Fruit fly (Drosophila melanogaster): ENCODE data around the gene Tom40.

Gene Tom40

DNA sequence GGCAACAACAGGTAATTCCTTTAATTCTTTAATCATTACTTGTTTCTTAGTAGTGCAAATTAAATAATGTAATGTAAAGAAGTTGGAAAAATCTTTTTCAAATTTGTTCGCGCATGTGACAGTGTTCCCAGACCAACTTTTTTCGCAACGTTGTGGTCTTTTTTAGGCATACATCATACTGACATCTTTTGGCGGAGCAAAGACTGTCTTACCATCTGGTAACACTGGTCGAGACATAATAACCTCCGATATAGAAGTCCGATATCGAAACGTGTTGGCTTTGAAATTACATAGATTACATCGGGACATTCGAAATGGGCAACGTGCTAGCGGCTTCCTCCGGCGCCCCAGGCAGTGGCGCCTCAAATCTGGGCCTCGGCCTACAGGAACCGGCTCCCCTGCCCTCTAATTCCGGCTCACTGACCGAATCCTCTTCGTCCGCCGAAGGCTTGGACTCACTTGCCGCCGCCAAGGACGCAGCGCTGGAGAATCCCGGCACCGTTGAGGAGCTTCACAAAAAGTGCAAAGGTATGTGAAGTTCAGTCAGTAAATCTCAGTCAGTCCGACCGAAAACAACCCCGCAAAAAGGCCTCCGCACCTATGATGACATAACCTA lies 571 bp downstream of the Tom40 start:
- TF ChIP-seq bab1 (GFP tag; optimal IDR thresholded peaks at IDR 0.05) (peak; percentile 29), Hr96 (GFP tag; optimal IDR thresholded peaks at IDR 0.05) (no peak), CG14711 (tag; optimal IDR thresholded peaks at IDR 0.05) (peak; percentile 17), Mnt (GFP tag; optimal IDR thresholded peaks at IDR 0.05) (peak; percentile 54), CG7101 (tag; optimal IDR thresholded peaks at IDR 0.05) (peak; percentile 20), Crg-1 (GFP tag; optimal IDR thresholded peaks at IDR 0.05) (no peak)

DNA sequence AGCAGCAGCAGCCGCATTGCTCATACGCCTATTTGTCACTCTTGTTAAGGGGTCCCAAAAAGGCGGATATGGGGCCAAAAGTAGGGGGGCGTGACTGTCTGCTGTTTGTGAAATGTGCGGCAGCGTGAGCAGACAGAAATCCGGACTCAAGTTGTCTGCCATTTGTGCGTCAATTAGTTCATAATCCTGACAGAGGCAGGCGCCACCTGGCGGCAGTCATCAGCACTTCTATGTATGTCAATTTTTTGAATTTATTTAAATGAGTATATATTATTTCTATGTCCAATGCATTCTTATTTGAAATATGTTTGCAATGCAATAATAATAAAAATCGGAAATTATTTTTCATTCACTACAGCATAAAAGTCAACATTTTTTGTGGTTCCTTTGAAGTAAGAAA lies 7.3 kb downstream of the Tom40 start:
- TF ChIP-seq CG11617 (GFP tag; optimal IDR thresholded peaks at IDR 0.05), result no peak
- no peak for TF ChIP-seq CG33017 (tag; optimal IDR thresholded peaks at IDR 0.05)
- TF ChIP-seq kay (GFP tag; ENCODE audit: borderline replicate concordance), result no peak
- TF ChIP-seq CG7101 (tag; optimal IDR thresholded peaks at IDR 0.05), result no peak
- no peak for TF ChIP-seq pad (GFP tag; optimal IDR thresholded peaks at IDR 0.05)
- no peak for TF ChIP-seq cnc (optimal IDR thresholded peaks at IDR 0.05)
- no peak for TF ChIP-seq Clk (GFP tag; optimal IDR thresholded peaks at IDR 0.05)
- no peak for TF ChIP-seq CG14711 (tag; optimal IDR thresholded peaks at IDR 0.05)
- TF ChIP-seq CG1620 (GFP tag; optimal IDR thresholded peaks at IDR 0.05), result no peak
- TF ChIP-seq Hr96 (GFP tag; optimal IDR thresholded peaks at IDR 0.05), result no peak
- no peak for TF ChIP-seq toe (GFP tag; optimal IDR thresholded peaks at IDR 0.05)
- no peak for TF ChIP-seq CG12768 (GFP tag; optimal IDR thresholded peaks at IDR 0.05)
- TF ChIP-seq CG5204 (GFP tag; optimal IDR thresholded peaks at IDR 0.05), result no peak

DNA sequence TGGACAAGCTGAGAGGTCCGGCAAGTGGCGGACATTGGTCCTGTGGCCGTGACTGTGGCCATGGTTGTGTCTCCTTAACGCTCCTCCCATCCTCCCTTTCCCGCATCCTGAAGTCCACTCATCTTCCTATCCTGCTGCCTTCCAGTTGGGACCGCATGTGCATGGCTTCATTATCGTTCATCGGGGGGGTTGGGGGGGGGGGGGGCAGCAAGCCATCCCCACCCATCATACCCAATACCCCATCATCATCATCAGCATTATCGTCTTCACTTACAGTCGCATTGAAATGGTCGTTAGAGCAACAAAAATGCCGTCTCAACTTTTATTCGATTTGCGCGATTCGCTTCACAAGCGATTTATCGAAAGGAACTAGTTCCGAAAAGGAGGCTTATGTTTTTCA lies 9.6 kb downstream of the Tom40 start:
- no peak for TF ChIP-seq Crg-1 (GFP tag; optimal IDR thresholded peaks at IDR 0.05)
- no peak for TF ChIP-seq pad (GFP tag; optimal IDR thresholded peaks at IDR 0.05)
- no peak for TF ChIP-seq kay (GFP tag; ENCODE audit: borderline replicate concordance)
- TF ChIP-seq CG12768 (GFP tag; optimal IDR thresholded peaks at IDR 0.05), result no peak
- TF ChIP-seq CG1620 (GFP tag; optimal IDR thresholded peaks at IDR 0.05), result no peak
- TF ChIP-seq CG7101 (tag; optimal IDR thresholded peaks at IDR 0.05), result no peak

DNA sequence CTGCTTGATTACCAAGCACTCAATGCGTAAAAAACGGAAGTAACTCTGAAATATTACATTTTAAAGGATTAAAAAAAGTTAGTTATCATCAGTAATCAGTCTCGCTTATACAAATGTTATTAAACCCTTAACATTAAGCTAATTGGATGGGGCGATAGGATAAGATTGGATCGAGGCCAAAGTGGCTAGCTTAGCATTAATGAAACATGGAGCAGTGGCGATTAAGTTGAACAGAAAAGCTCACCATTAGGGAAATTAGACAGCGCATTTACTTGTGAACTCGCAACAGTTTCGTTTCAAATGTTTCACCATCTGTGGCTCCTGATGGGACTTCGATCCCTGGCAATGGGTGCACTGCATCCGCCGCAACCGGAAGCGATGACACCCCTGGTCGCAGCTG lies 28.0 kb downstream of the Tom40 start, which contains the start of gene Ir7a:
TSS of gene Ir7a (plus strand) at position 301 of the 400 bp plus-strand sequence.
- TF ChIP-seq toe (GFP tag; optimal IDR thresholded peaks at IDR 0.05) (no peak), bab1 (GFP tag; optimal IDR thresholded peaks at IDR 0.05) (no peak), CG7101 (tag; optimal IDR thresholded peaks at IDR 0.05) (no peak), CG7045 (GFP tag; optimal IDR thresholded peaks at IDR 0.05) (no peak), Crg-1 (GFP tag; optimal IDR thresholded peaks at IDR 0.05) (no peak), CG14711 (tag; optimal IDR thresholded peaks at IDR 0.05) (no peak), CG33017 (tag; optimal IDR thresholded peaks at IDR 0.05) (no peak), CG1620 (GFP tag; optimal IDR thresholded peaks at IDR 0.05) (no peak)

DNA sequence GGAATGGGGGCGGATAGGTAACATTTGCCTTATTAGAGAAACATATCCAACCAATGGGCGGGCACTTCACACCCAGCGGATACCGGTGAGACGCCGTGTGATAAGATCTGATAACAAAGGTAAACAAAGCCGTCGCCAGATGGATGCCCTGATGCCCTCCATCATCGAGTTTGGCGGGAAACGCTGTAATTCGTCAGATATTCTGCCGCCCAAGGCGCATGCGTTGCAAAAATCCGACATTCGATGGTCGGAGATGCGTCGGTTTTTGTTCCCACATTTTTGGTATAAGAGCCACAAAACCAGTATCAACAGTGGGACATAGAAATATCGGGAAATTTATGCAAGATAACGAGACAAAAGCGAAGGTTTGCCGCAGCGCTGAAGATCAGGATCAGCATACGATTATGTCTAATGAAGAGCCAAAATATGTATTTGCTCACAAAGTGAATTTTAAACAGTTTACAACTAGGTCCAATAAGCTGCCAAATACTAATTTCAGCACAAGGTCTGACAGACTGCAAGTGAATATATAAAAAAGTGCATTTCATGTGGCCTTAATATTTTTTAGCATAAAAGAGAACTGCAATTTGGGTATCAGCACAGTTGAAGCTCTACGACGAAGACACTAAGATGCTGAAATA lies 31.6 kb downstream of the Tom40 start, which contains the start of gene CG34338:
TSS of gene CG34338 (plus strand) at position 591 of the 641 bp plus-strand sequence.
- TF ChIP-seq CG1620 (GFP tag; optimal IDR thresholded peaks at IDR 0.05), result no peak
- TF ChIP-seq CG7101 (tag; optimal IDR thresholded peaks at IDR 0.05), result no peak
- TF ChIP-seq CG33017 (tag; optimal IDR thresholded peaks at IDR 0.05), result no peak
- no peak for TF ChIP-seq cic (GFP tag; optimal IDR thresholded peaks at IDR 0.05)
- TF ChIP-seq CG7045 (GFP tag; optimal IDR thresholded peaks at IDR 0.05), result no peak
- no peak for TF ChIP-seq Hr96 (GFP tag; optimal IDR thresholded peaks at IDR 0.05)
- no peak for TF ChIP-seq CG12768 (GFP tag; optimal IDR thresholded peaks at IDR 0.05)
- no peak for TF ChIP-seq Crg-1 (GFP tag; optimal IDR thresholded peaks at IDR 0.05)

DNA sequence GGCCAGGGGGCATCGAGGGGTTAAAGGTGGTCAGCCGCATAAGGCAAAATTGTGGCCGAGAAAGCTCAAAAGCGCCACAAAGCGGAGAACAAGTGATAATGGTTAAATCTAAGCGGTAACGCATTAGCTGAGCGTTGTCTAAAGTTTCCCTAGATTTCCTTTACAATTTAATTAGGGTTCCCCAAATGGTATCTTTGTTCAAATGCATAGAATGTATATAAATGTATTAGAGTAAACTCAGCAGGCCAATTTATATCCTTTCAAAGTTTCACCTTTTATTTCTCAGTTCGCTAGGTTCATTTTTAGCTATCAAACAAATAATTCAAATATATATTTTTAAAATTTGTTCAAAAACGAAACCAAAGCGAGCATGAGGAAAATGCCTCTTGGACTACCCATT lies 41.2 kb downstream of the Tom40 start, which contains the start of gene CG32718:
TSS of gene CG32718 (plus strand) at position 301 of the 400 bp plus-strand sequence.
- no peak for TF ChIP-seq ovo (GFP tag; optimal IDR thresholded peaks at IDR 0.05)
- TF ChIP-seq toe (GFP tag; optimal IDR thresholded peaks at IDR 0.05), result no peak
- no peak for TF ChIP-seq bab1 (GFP tag; optimal IDR thresholded peaks at IDR 0.05)
- no peak for TF ChIP-seq Clk (GFP tag; optimal IDR thresholded peaks at IDR 0.05)
- TF ChIP-seq CG7101 (tag; optimal IDR thresholded peaks at IDR 0.05), result no peak
- TF ChIP-seq CG5204 (GFP tag; optimal IDR thresholded peaks at IDR 0.05), result no peak
- TF ChIP-seq Crg-1 (GFP tag; optimal IDR thresholded peaks at IDR 0.05), result no peak
- TF ChIP-seq Mnt (GFP tag; optimal IDR thresholded peaks at IDR 0.05), result no peak
- TF ChIP-seq CG11617 (GFP tag; optimal IDR thresholded peaks at IDR 0.05), result no peak
- no peak for TF ChIP-seq cic (GFP tag; optimal IDR thresholded peaks at IDR 0.05)
- no peak for TF ChIP-seq CG14711 (tag; optimal IDR thresholded peaks at IDR 0.05)
- TF ChIP-seq pad (GFP tag; optimal IDR thresholded peaks at IDR 0.05), result no peak
- no peak for TF ChIP-seq Hr96 (GFP tag; optimal IDR thresholded peaks at IDR 0.05)
